Worm (Caenorhabditis elegans) whole organism, L2 larva: ENCODE results near the gene C33C12.1.

Source experiments
- ceh-82 ChIP-seq: fragments of 150-350 bp; optimal IDR thresholded peaks from 2 replicates; lab custom pipeline; 2014; ENCODE audit warnings: missing biosample characterization, missing genetic modification characterization
- dmd-4 ChIP-seq: sonication (generic microtip); optimal IDR thresholded peaks from 2 replicates; lab custom pipeline; 2017; ENCODE audit warnings: missing biosample characterization, missing genetic modification characterization
- elt-1 ChIP-seq: fragments of 150-350 bp; optimal IDR thresholded peaks from 2 replicates; lab custom pipeline; 2014; ENCODE audit warnings: missing biosample characterization, missing genetic modification characterization
- lsy-2 ChIP-seq, 2 experiments: fragments of 150-350 bp in 1 of 2; sonication (generic microtip) in 1 of 2; optimal IDR thresholded peaks; 2 replicates each; lab custom pipeline; 2014 to 2017; ENCODE audit warnings: missing biosample characterization in 2 of 2, missing genetic modification characterization in 2 of 2
- nhr-10 ChIP-seq: sonication (generic microtip); optimal IDR thresholded peaks from 2 replicates; lab custom pipeline; 2017; ENCODE audit warnings: missing biosample characterization, missing genetic modification characterization
- nhr-129 ChIP-seq: fragments of 150-350 bp; optimal IDR thresholded peaks from 2 replicates; lab custom pipeline; 2014; ENCODE audit warnings: missing biosample characterization, missing genetic modification characterization
- nhr-21 ChIP-seq: fragments of 150-350 bp; optimal IDR thresholded peaks from 2 replicates; lab custom pipeline; 2014; ENCODE audit warnings: missing biosample characterization, missing genetic modification characterization
- nhr-25 ChIP-seq: fragments of 150-350 bp; sonication (generic microtip); optimal IDR thresholded peaks from 3 replicates; lab custom pipeline; 2014; ENCODE audit warnings: missing biosample characterization, missing genetic modification characterization
- unc-39 ChIP-seq: fragments of 150-350 bp; optimal IDR thresholded peaks from 2 replicates; lab custom pipeline; 2014; ENCODE audit warnings: missing biosample characterization, missing genetic modification characterization
- unc-55 ChIP-seq: fragments of 150-350 bp; sonication (generic microtip); optimal IDR thresholded peaks from 3 replicates; lab custom pipeline; 2014; ENCODE audit warnings: missing biosample characterization, missing genetic modification reagents, missing genetic modification characterization

- TF ChIP-seq elt-1 (tag; lab: Kevin White, UChicago) (no peak), nhr-21 (no peak), dmd-4 (tag; lab: Kevin White, UChicago) (no peak), unc-55 (GFP tag; lab: Kevin White, UChicago) (no peak), unc-39 (tag; lab: Kevin White, UChicago) (no peak), ceh-82 (tag; lab: Kevin White, UChicago) (no peak), nhr-10 (tag; lab: Kevin White, UChicago) (no peak), lsy-2 (tag; optimal IDR thresholded peaks at IDR 0.05; lab: Kevin White, UChicago) (no peak), nhr-129 (tag; lab: Kevin White, UChicago) (no peak), nhr-25 (no peak)
These were observed 25.4 kb downstream of the C33C12.1 start, which contains the start of gene cbs-2 for ce11 chrII:2223467-2223866.
